Fruit fly (Drosophila melanogaster): Measurements from ENCODE around the gene alph.

The alph gene

dm6 chr3R:29625883-29626282 is 34.3 kb downstream of the alph start (continued):
- TF ChIP-seq ind (GFP tag; optimal IDR thresholded peaks at IDR 0.05) (peak; percentile 49), lov (optimal IDR thresholded peaks at IDR 0.05) (no peak), lov (GFP tag; IDR thresholded peaks at IDR 0.05) (0 out of 3 replicates have a peak, but pooled peaks have one; percentile 19), Ada2b (GFP tag; IDR thresholded peaks at IDR 0.05) (0 out of 2 replicates have a peak, but pooled peaks have one; percentile 18), al (GFP tag; IDR thresholded peaks at IDR 0.05) (no peak), Dip2 (GFP tag; IDR thresholded peaks at IDR 0.05) (no peak), Six4 (GFP tag; optimal IDR thresholded peaks at IDR 0.05) (no peak), Hmr (GFP tag; optimal IDR thresholded peaks at IDR 0.05) (peak; percentile 57), CG11696 (GFP tag; IDR thresholded peaks at IDR 0.05) (no peak), CG42726 (GFP tag; IDR thresholded peaks at IDR 0.05; ENCODE audit: partially characterized antibody) (no peak), CG11398 (GFP tag; optimal IDR thresholded peaks at IDR 0.05) (no peak), klu (GFP tag; IDR thresholded peaks at IDR 0.05) (no peak), Lpt (GFP tag; optimal IDR thresholded peaks at IDR 0.05) (no peak), CG4360 (GFP tag; IDR thresholded peaks at IDR 0.05) (no peak), Hr78 (GFP tag; optimal IDR thresholded peaks at IDR 0.05) (no peak), CG12219 (GFP tag; optimal IDR thresholded peaks at IDR 0.05) (no peak), CG17328 (GFP tag; IDR thresholded peaks at IDR 0.05) (0 out of 2 replicates have a peak, but pooled peaks have one; percentile 34), CG2875 (GFP tag; optimal IDR thresholded peaks at IDR 0.05) (no peak), CG10274 (GFP tag; optimal IDR thresholded peaks at IDR 0.05) (no peak), gro (GFP tag; optimal IDR thresholded peaks at IDR 0.05) (no peak), NfI (GFP tag; optimal IDR thresholded peaks at IDR 0.05) (no peak), fd64A (GFP tag; optimal IDR thresholded peaks at IDR 0.05) (no peak), CG16779 (GFP tag; IDR thresholded peaks at IDR 0.05) (no peak), Med (GFP tag) (peak; percentile 81), Sin3A (optimal IDR thresholded peaks at IDR 0.05) (no peak), CG15514 (GFP tag; optimal IDR thresholded peaks at IDR 0.05) (peak; percentile 17), CG12236 (GFP tag; optimal IDR thresholded peaks at IDR 0.05) (no peak), tna (GFP tag; IDR thresholded peaks at IDR 0.05; ENCODE audit: partially characterized antibody) (no peak), Opbp (GFP tag; IDR thresholded peaks at IDR 0.05; ENCODE audit: partially characterized antibody) (no peak), crp (GFP tag; optimal IDR thresholded peaks at IDR 0.05) (no peak), chm (GFP tag; IDR thresholded peaks at IDR 0.05) (peak; percentile 57), CG3726 (GFP tag; IDR thresholded peaks at IDR 0.05) (no peak), CG7786 (GFP tag; optimal IDR thresholded peaks at IDR 0.05) (no peak), ap (GFP tag; IDR thresholded peaks at IDR 0.05) (no peak), bab2 (GFP tag; optimal IDR thresholded peaks at IDR 0.05) (no peak), D19A (tag; optimal IDR thresholded peaks at IDR 0.05) (peak; percentile 14), da (GFP tag; optimal IDR thresholded peaks at IDR 0.05) (no peak), CG9437 (GFP tag; optimal IDR thresholded peaks at IDR 0.05) (no peak), Poxn (GFP tag; IDR thresholded peaks at IDR 0.05) (no peak), CG9817 (tag; optimal IDR thresholded peaks at IDR 0.05) (peak; percentile 28), CG17361 (GFP tag; IDR thresholded peaks at IDR 0.05) (peak; percentile 35; the same call in 1 of the 3 replicates), Dad (GFP tag; optimal IDR thresholded peaks at IDR 0.05) (no peak), kay (GFP tag; optimal IDR thresholded peaks at IDR 0.05) (no peak), CG1792 (GFP tag; optimal IDR thresholded peaks at IDR 0.05) (no peak), CG17186 (GFP tag; optimal IDR thresholded peaks at IDR 0.05) (no peak), Atf3 (GFP tag; optimal IDR thresholded peaks at IDR 0.05) (no peak), Aef1 (GFP tag; IDR thresholded peaks at IDR 0.05) (peak; percentile 32; the same call in 1 of the 3 replicates), Chrac-16 (GFP tag; optimal IDR thresholded peaks at IDR 0.05) (no peak), CG12942 (GFP tag; optimal IDR thresholded peaks at IDR 0.05) (no peak), maf-S (GFP tag; optimal IDR thresholded peaks at IDR 0.05) (no peak), nau (GFP tag; optimal IDR thresholded peaks at IDR 0.05) (no peak), crc (GFP tag; optimal IDR thresholded peaks at IDR 0.05) (no peak), CG6272 (GFP tag; IDR thresholded peaks at IDR 0.05) (no peak)

Measured in whole organism, embryonic.